Fruit fly (Drosophila melanogaster): ENCODE results near the gene CG10863.

DNA sequence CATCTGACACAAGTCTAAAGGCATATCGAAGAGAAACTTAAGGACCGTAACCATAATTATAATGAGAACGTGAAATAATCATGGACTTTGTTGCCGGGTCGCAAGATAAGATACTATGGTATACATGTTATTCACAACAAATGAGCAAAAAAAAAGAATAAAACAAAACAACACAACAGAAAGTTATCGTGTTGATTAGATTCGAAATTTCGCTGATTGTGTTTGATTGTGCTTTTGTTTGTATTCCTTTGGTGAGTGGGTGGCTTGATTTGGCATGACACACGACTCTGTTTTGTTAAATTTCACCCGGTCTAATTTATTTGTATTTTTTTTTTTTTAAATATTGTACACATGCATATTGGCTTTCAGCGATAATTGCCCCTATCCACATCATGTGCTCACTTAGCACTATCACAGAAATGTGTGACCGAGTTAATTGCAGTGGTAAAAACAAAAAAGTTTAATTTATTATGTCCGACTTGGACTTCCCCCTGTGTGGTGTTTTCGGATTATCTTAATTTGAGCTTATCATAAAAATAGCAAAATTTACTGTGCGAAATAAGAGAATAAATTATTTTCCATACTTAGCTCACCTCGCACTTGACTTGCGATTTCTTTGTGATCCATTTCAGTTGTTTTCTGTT lies 18.5 kb downstream of the CG10863 start:
- TF ChIP-seq Smox (GFP tag; optimal IDR thresholded peaks at IDR 0.05): no peak
- no peak for TF ChIP-seq esn (GFP tag; optimal IDR thresholded peaks at IDR 0.05)
- TF ChIP-seq Gug (GFP tag; IDR thresholded peaks at IDR 0.05): no peak
- TF ChIP-seq OdsH (GFP tag; optimal IDR thresholded peaks at IDR 0.05): no peak
- TF ChIP-seq Sox102F (GFP tag; optimal IDR thresholded peaks at IDR 0.05): no peak
- no peak for TF ChIP-seq Hr38 (GFP tag; optimal IDR thresholded peaks at IDR 0.05)
- no peak for TF ChIP-seq Sox15 (GFP tag; optimal IDR thresholded peaks at IDR 0.05)
- TF ChIP-seq CG32006 (GFP tag; optimal IDR thresholded peaks at IDR 0.05): no peak
- no peak for TF ChIP-seq Eip75B (GFP tag; optimal IDR thresholded peaks at IDR 0.05)

All from whole organism, prepupa.